Worm (Caenorhabditis elegans) whole organism, L2 larva: ENCODE measurements around the gene ins-39.

Experiments used
- ZK546.5 ChIP-seq: sonication (generic microtip); optimal IDR thresholded peaks from 2 replicates; lab custom pipeline; 2017; ENCODE audit warnings: missing biosample characterization, missing genetic modification characterization
- alr-1 ChIP-seq: fragments of 150-350 bp; optimal IDR thresholded peaks from 2 replicates; lab custom pipeline; 2014; ENCODE audit warnings: missing biosample characterization, missing genetic modification characterization
- dmd-4 ChIP-seq: sonication (generic microtip); optimal IDR thresholded peaks from 2 replicates; lab custom pipeline; 2017; ENCODE audit warnings: missing biosample characterization, missing genetic modification characterization
- nhr-12 ChIP-seq: fragments of 150-350 bp; optimal IDR thresholded peaks from 2 replicates; lab custom pipeline; 2014; ENCODE audit warnings: missing biosample characterization, missing genetic modification characterization
- nhr-6 ChIP-seq: fragments of 150-350 bp; optimal IDR thresholded peaks from 2 replicates; lab custom pipeline; 2014; ENCODE audit warnings: missing biosample characterization, missing genetic modification characterization

ce11 chrX:1294607-1295303 is 49.5 kb downstream of the ins-39 start, which contains the start of gene dop-4:
- TF ChIP-seq alr-1 (tag; lab: Kevin White, UChicago) (no peak), dmd-4 (tag; lab: Kevin White, UChicago) (no peak), nhr-6 (tag; lab: Kevin White, UChicago) (no peak), ZK546.5 (tag; lab: Kevin White, UChicago) (no peak), nhr-12 (no peak)
